Worm (Caenorhabditis elegans) whole organism, L2 larva: ENCODE measurements around the gene daf-9.

Experiments
- C34F6.9 ChIP-seq: fragments of 150-350 bp; optimal IDR thresholded peaks from 2 replicates; lab custom pipeline; 2014; ENCODE audit warnings: missing biosample characterization, missing genetic modification characterization
- F13H6.1 ChIP-seq: sonication (generic microtip); optimal IDR thresholded peaks from 2 replicates; lab custom pipeline; 2016; ENCODE audit warnings: missing genetic modification characterization, missing compliant biosample characterization
- R02D3.7 ChIP-seq: fragments of 150-350 bp; optimal IDR thresholded peaks from 2 replicates; lab custom pipeline; 2014; ENCODE audit warnings: missing biosample characterization, missing genetic modification characterization
- Y55F3AM.14 ChIP-seq: fragments of 200-800 bp; sonication (Bioruptor generic); optimal IDR thresholded peaks from 2 replicates; lab custom pipeline; 2018; ENCODE audit warnings: mild to moderate bottlenecking, missing genetic modification characterization, missing compliant biosample characterization
- ZK546.5 ChIP-seq: sonication (generic microtip); optimal IDR thresholded peaks from 2 replicates; lab custom pipeline; 2017; ENCODE audit warnings: missing biosample characterization, missing genetic modification characterization
- alr-1 ChIP-seq: fragments of 150-350 bp; optimal IDR thresholded peaks from 2 replicates; lab custom pipeline; 2014; ENCODE audit warnings: missing biosample characterization, missing genetic modification characterization
- aly-2 ChIP-seq: fragments of 150-350 bp; optimal IDR thresholded peaks from 2 replicates; lab custom pipeline; 2014; ENCODE audit warnings: missing biosample characterization, missing genetic modification characterization
- ama-1 ChIP-seq: fragments of 150-350 bp; optimal IDR thresholded peaks from 2 replicates; lab custom pipeline; 2018; ENCODE audit warnings: inconsistent platforms
- blmp-1 ChIP-seq: sonication (generic microtip); optimal IDR thresholded peaks from 2 replicates; lab custom pipeline; 2017; ENCODE audit warnings: missing genetic modification characterization, mild to moderate bottlenecking, missing compliant biosample characterization, antibody characterized with exemption, moderate library complexity; ENCODE audit not compliant: insufficient read depth
- ceh-16 ChIP-seq: fragments of 150-350 bp; optimal IDR thresholded peaks from 2 replicates; lab custom pipeline; 2014; ENCODE audit warnings: missing biosample characterization, missing genetic modification characterization
- ceh-82 ChIP-seq: fragments of 150-350 bp; optimal IDR thresholded peaks from 2 replicates; lab custom pipeline; 2014; ENCODE audit warnings: missing biosample characterization, missing genetic modification characterization
- crh-2 ChIP-seq: sonication (generic microtip); optimal IDR thresholded peaks from 2 replicates; lab custom pipeline; 2017; ENCODE audit warnings: missing biosample characterization, missing genetic modification characterization
- dmd-4 ChIP-seq: sonication (generic microtip); optimal IDR thresholded peaks from 2 replicates; lab custom pipeline; 2017; ENCODE audit warnings: missing biosample characterization, missing genetic modification characterization
- egl-27 ChIP-seq: sonication (generic microtip); optimal IDR thresholded peaks from 3 replicates; lab custom pipeline; 2017; ENCODE audit warnings: missing biosample characterization, missing genetic modification reagents, missing genetic modification characterization
- elt-1 ChIP-seq: fragments of 150-350 bp; optimal IDR thresholded peaks from 2 replicates; lab custom pipeline; 2014; ENCODE audit warnings: missing biosample characterization, missing genetic modification characterization
- elt-3 ChIP-seq: sonication (generic microtip); optimal IDR thresholded peaks from 2 replicates; lab custom pipeline; 2017; ENCODE audit warnings: missing biosample characterization, missing genetic modification characterization
- fos-1 ChIP-seq: fragments of 150-350 bp; optimal IDR thresholded peaks from 2 replicates; lab custom pipeline; 2014; ENCODE audit warnings: missing biosample characterization, missing genetic modification characterization
- gmeb-1 ChIP-seq: fragments of 150-350 bp; optimal IDR thresholded peaks from 2 replicates; lab custom pipeline; 2014; ENCODE audit warnings: missing biosample characterization, missing genetic modification characterization
- lin-11 ChIP-seq: fragments of 150-350 bp; sonication (generic microtip); optimal IDR thresholded peaks from 2 replicates; lab custom pipeline; 2014; ENCODE audit warnings: missing biosample characterization, missing genetic modification characterization, inconsistent platforms, mixed read lengths
- lin-13 ChIP-seq: fragments of 150-350 bp; optimal IDR thresholded peaks from 2 replicates; lab custom pipeline; 2014; ENCODE audit warnings: missing biosample characterization, missing genetic modification reagents, missing genetic modification characterization
- lin-39 ChIP-seq: fragments of 150-350 bp; optimal IDR thresholded peaks from 2 replicates; lab custom pipeline; 2014; ENCODE audit warnings: missing biosample characterization, missing genetic modification reagents, missing genetic modification characterization
- lsy-2 ChIP-seq, 2 experiments: fragments of 150-350 bp in 1 of 2; sonication (generic microtip) in 1 of 2; optimal IDR thresholded peaks; 2 replicates each; lab custom pipeline; 2014 to 2017; ENCODE audit warnings: missing biosample characterization in 2 of 2, missing genetic modification characterization in 2 of 2
- mab-5 ChIP-seq: fragments of 150-350 bp; optimal IDR thresholded peaks from 2 replicates; lab custom pipeline; 2014; ENCODE audit warnings: missing biosample characterization, missing genetic modification characterization
- mbf-1 ChIP-seq: sonication (generic microtip); optimal IDR thresholded peaks from 2 replicates; lab custom pipeline; 2017; ENCODE audit warnings: missing biosample characterization, missing genetic modification characterization
- mdl-1 ChIP-seq, 2 experiments: fragments of 150-350 bp in 1 of 2; sonication (generic microtip) in 1 of 2; optimal IDR thresholded peaks; 2 replicates each; lab custom pipeline; 2017; ENCODE audit warnings: missing biosample characterization in 2 of 2, missing genetic modification characterization in 2 of 2
- nhr-10 ChIP-seq: sonication (generic microtip); optimal IDR thresholded peaks from 2 replicates; lab custom pipeline; 2017; ENCODE audit warnings: missing biosample characterization, missing genetic modification characterization
- nhr-11 ChIP-seq: fragments of 150-350 bp; optimal IDR thresholded peaks from 2 replicates; lab custom pipeline; 2014; ENCODE audit warnings: missing biosample characterization, missing genetic modification characterization
- nhr-12 ChIP-seq: fragments of 150-350 bp; optimal IDR thresholded peaks from 2 replicates; lab custom pipeline; 2014; ENCODE audit warnings: missing biosample characterization, missing genetic modification characterization
- nhr-129 ChIP-seq: fragments of 150-350 bp; optimal IDR thresholded peaks from 2 replicates; lab custom pipeline; 2014; ENCODE audit warnings: missing biosample characterization, missing genetic modification characterization
- nhr-21 ChIP-seq: fragments of 150-350 bp; optimal IDR thresholded peaks from 2 replicates; lab custom pipeline; 2014; ENCODE audit warnings: missing biosample characterization, missing genetic modification characterization
- nhr-23 ChIP-seq: fragments of 150-350 bp; optimal IDR thresholded peaks from 2 replicates; lab custom pipeline; 2014; ENCODE audit warnings: missing biosample characterization, missing genetic modification reagents, missing genetic modification characterization
- nhr-237 ChIP-seq: fragments of 150-350 bp; optimal IDR thresholded peaks from 2 replicates; lab custom pipeline; 2014; ENCODE audit warnings: missing biosample characterization, missing genetic modification characterization
- nhr-25 ChIP-seq: fragments of 150-350 bp; sonication (generic microtip); optimal IDR thresholded peaks from 3 replicates; lab custom pipeline; 2014; ENCODE audit warnings: missing biosample characterization, missing genetic modification characterization
- nhr-6 ChIP-seq: fragments of 150-350 bp; optimal IDR thresholded peaks from 2 replicates; lab custom pipeline; 2014; ENCODE audit warnings: missing biosample characterization, missing genetic modification characterization
- nhr-77 ChIP-seq: fragments of 150-350 bp; optimal IDR thresholded peaks from 2 replicates; lab custom pipeline; 2014; ENCODE audit warnings: missing biosample characterization, missing genetic modification characterization
- peb-1 ChIP-seq: fragments of 150-350 bp; optimal IDR thresholded peaks from 2 replicates; lab custom pipeline; 2014; ENCODE audit warnings: missing biosample characterization, missing genetic modification characterization
- sem-4 ChIP-seq: fragments of 150-350 bp; optimal IDR thresholded peaks from 2 replicates; lab custom pipeline; 2014; ENCODE audit warnings: missing biosample characterization, missing genetic modification reagents, missing genetic modification characterization
- skn-1 ChIP-seq: sonication (generic microtip); optimal IDR thresholded peaks from 2 replicates; lab custom pipeline; 2017; ENCODE audit warnings: missing biosample characterization, missing genetic modification characterization
- sma-3 ChIP-seq: sonication (generic microtip); optimal IDR thresholded peaks from 2 replicates; lab custom pipeline; 2016; ENCODE audit warnings: missing genetic modification reagents, missing genetic modification characterization, missing compliant biosample characterization
- sma-9 ChIP-seq, 2 experiments: fragments of 150-350 bp in 1 of 2; sonication (generic microtip) in 1 of 2; optimal IDR thresholded peaks; 2 replicates each; lab custom pipeline; 2014 to 2016; ENCODE audit warnings: missing genetic modification characterization in 2 of 2, mild to moderate bottlenecking in 1 of 2, missing biosample characterization in 1 of 2, missing compliant biosample characterization in 1 of 2, missing genetic modification reagents in 1 of 2, moderate library complexity in 1 of 2
- snpc-4 ChIP-seq: fragments of 150-350 bp; optimal IDR thresholded peaks from 2 replicates; lab custom pipeline; 2014; ENCODE audit warnings: missing biosample characterization, missing genetic modification characterization
- unc-39 ChIP-seq: fragments of 150-350 bp; optimal IDR thresholded peaks from 2 replicates; lab custom pipeline; 2014; ENCODE audit warnings: missing biosample characterization, missing genetic modification characterization
- unc-55 ChIP-seq: fragments of 150-350 bp; sonication (generic microtip); optimal IDR thresholded peaks from 3 replicates; lab custom pipeline; 2014; ENCODE audit warnings: missing biosample characterization, missing genetic modification reagents, missing genetic modification characterization
- unc-62 ChIP-seq: fragments of 150-350 bp; optimal IDR thresholded peaks from 2 replicates; lab custom pipeline; 2014; ENCODE audit warnings: missing biosample characterization, missing genetic modification reagents, missing genetic modification characterization
- zag-1 ChIP-seq: fragments of 150-350 bp; optimal IDR thresholded peaks from 2 replicates; lab custom pipeline; 2014; ENCODE audit warnings: missing biosample characterization, missing genetic modification characterization
- ztf-1 ChIP-seq: fragments of 200-800 bp; sonication (Bioruptor generic); conservative IDR thresholded peaks from 2 replicates; pipeline ENCODE4 v1.3.6; 2022; ENCODE audit warnings: missing genetic modification characterization, missing compliant biosample characterization
- ztf-11 ChIP-seq: sonication (generic microtip); optimal IDR thresholded peaks from 2 replicates; lab custom pipeline; 2017; ENCODE audit warnings: missing biosample characterization, missing genetic modification characterization
- ztf-4 ChIP-seq: fragments of 150-350 bp; optimal IDR thresholded peaks from 2 replicates; lab custom pipeline; 2014; ENCODE audit warnings: missing biosample characterization, missing genetic modification characterization

daf-9 gene

ce11 chrX:6207687-6208088, 11.0 kb downstream of the daf-9 start, which contains the start of gene T13C5.6:
Gene T13C5.6, minus strand, starts transcription at chrX:6207687.
- TF ChIP-seq elt-1 (tag; lab: Kevin White, UChicago) (no peak), sem-4 (tag; lab: Kevin White, UChicago) (peak; percentile 90), crh-2 (tag; lab: Kevin White, UChicago) (peak; percentile 91), ceh-82 (no peak), dmd-4 (tag; lab: Kevin White, UChicago) (no peak), peb-1 (tag; lab: Kevin White, UChicago) (no peak), mdl-1 (tag; optimal IDR thresholded peaks at IDR 0.05; lab: Kevin White, UChicago) (peak; percentile 32 to 60), snpc-4 (tag; lab: Kevin White, UChicago) (peak; percentile 10), nhr-12 (no peak), unc-55 (peak; percentile 91), alr-1 (tag; lab: Kevin White, UChicago) (no peak), zag-1 (tag; lab: Kevin White, UChicago) (peak; percentile 75), ceh-16 (tag; lab: Kevin White, UChicago) (peak; percentile 53), ztf-4 (tag; lab: Kevin White, UChicago) (peak; percentile 72), aly-2 (no peak), blmp-1 (tag; lab: Kevin White, UChicago) (no peak), unc-39 (tag; lab: Kevin White, UChicago) (no peak), lin-39 (tag; lab: Kevin White, UChicago) (no peak), skn-1 (tag; lab: Kevin White, UChicago) (peak; percentile 70), lin-13 (GFP tag; lab: Kevin White, UChicago) (peak; percentile 89), nhr-21 (tag; lab: Kevin White, UChicago) (peak; percentile 91), nhr-11 (tag; lab: Kevin White, UChicago) (peak; percentile 30), Y55F3AM.14 (GFP tag; lab: Kevin White, UChicago) (peak; percentile 93), nhr-25 (tag; lab: Kevin White, UChicago) (peak; percentile 75), lin-11 (tag; lab: Kevin White, UChicago) (peak; percentile 95), nhr-129 (tag; lab: Kevin White, UChicago) (peak; percentile 95), ztf-11 (tag; lab: Kevin White, UChicago) (peak; percentile 10), elt-3 (tag; lab: Kevin White, UChicago) (no peak), fos-1 (tag; lab: Kevin White, UChicago) (peak; percentile 90), ama-1 (lab: Kevin White, UChicago) (no peak), F13H6.1 (tag; lab: Kevin White, UChicago) (peak; percentile 87), egl-27 (tag; lab: Kevin White, UChicago) (peak; percentile 90), nhr-10 (tag; lab: Kevin White, UChicago) (peak; percentile 59), lsy-2 (tag; optimal IDR thresholded peaks at IDR 0.05; lab: Kevin White, UChicago) (peak; percentile 68 to 85), mbf-1 (no peak), gmeb-1 (tag; lab: Kevin White, UChicago) (peak; percentile 66), sma-3 (GFP tag; lab: Kevin White, UChicago) (peak; percentile 93), nhr-23 (no peak), sma-9 (GFP tag; optimal IDR thresholded peaks at IDR 0.05; lab: Kevin White, UChicago) (peak; percentile 89), sma-9 (tag; optimal IDR thresholded peaks at IDR 0.05; lab: Kevin White, UChicago) (no peak), nhr-6 (tag; lab: Kevin White, UChicago) (peak; percentile 69), R02D3.7 (tag; lab: Kevin White, UChicago) (no peak), mab-5 (tag; lab: Kevin White, UChicago) (peak; percentile 63), nhr-77 (tag; lab: Kevin White, UChicago) (no peak), nhr-237 (tag; lab: Kevin White, UChicago) (no peak), ztf-1 (GFP tag; lab: Robert Waterston, UW) (no peak), C34F6.9 (peak; percentile 84), unc-62 (GFP tag; lab: Kevin White, UChicago) (peak; percentile 25), ZK546.5 (tag; lab: Kevin White, UChicago) (no peak)
- TF ChIP-seq, all 48 proteins: peak for 29
